Fruit fly (Drosophila melanogaster): Measurements from ENCODE around the gene CG4678.
A peak's percentile ranks its signal among the peaks of the same experiment; 100 is the strongest.

CG4678 gene

DNA sequence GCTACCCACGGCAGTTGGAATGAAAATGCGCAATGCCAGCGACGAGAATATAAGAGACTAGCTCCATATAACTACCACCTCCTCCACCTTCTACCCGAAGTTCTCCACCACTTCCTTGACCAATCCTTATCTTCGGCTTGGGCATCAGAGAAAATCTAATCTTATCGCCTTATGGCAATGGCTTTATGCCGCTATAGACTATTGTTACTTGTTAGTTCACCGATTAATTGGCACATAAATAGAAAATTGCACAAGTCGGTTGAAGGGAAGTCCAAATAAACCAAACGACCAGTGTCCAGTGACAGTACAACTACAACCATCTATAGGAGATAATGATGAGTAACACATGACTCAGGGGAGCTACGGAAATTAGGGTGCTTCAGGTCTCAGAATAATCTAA is 6.0 kb downstream of the CG4678 start, which contains the start of gene sphe:
Gene sphe (minus strand): TSS at position 32 of the 400 bp plus-strand sequence.
- no peak for TF ChIP-seq CG14711 (tag; optimal IDR thresholded peaks at IDR 0.05)
- no peak for TF ChIP-seq CG11617 (GFP tag; optimal IDR thresholded peaks at IDR 0.05)
- no peak for TF ChIP-seq CG7045 (GFP tag; optimal IDR thresholded peaks at IDR 0.05)
- TF ChIP-seq Mnt (GFP tag; optimal IDR thresholded peaks at IDR 0.05) = peak; percentile 5
- peak; percentile 41 for TF ChIP-seq cic (GFP tag; optimal IDR thresholded peaks at IDR 0.05)
- TF ChIP-seq CG5204 (GFP tag; optimal IDR thresholded peaks at IDR 0.05) = no peak
- peak; percentile 69 for TF ChIP-seq kay (GFP tag; ENCODE audit: borderline replicate concordance)

- TF ChIP-seq kay (GFP tag; ENCODE audit: borderline replicate concordance) (no peak), cic (GFP tag; optimal IDR thresholded peaks at IDR 0.05) (peak; percentile 23), Mnt (GFP tag; optimal IDR thresholded peaks at IDR 0.05) (peak; percentile 34)
These were observed 7.8 kb downstream of the CG4678 start, which contains the start of the genes CG9673 and CG4653 for dm6 chrX:16703747-16704146. TSS of gene CG9673 (minus strand) at chrX:16703884. TSS of gene CG4653 (plus strand) at chrX:16704081.

dm6 chrX:16706774-16707173 is 10.8 kb downstream of the CG4678 start, which contains the start of gene CG9672:
TSS of gene CG9672 (minus strand) at chrX:16706874.
- no peak for TF ChIP-seq CG12768 (GFP tag; optimal IDR thresholded peaks at IDR 0.05)
- no peak for TF ChIP-seq CG1620 (GFP tag; optimal IDR thresholded peaks at IDR 0.05)
- TF ChIP-seq Clk (GFP tag; optimal IDR thresholded peaks at IDR 0.05) = no peak
- no peak for TF ChIP-seq pad (GFP tag; optimal IDR thresholded peaks at IDR 0.05)
- TF ChIP-seq kay (GFP tag; ENCODE audit: borderline replicate concordance) = no peak

- TF ChIP-seq tj (GFP tag; optimal IDR thresholded peaks at IDR 0.05) (no peak), bab1 (GFP tag; optimal IDR thresholded peaks at IDR 0.05) (no peak), CG1620 (GFP tag; optimal IDR thresholded peaks at IDR 0.05) (no peak), Mnt (GFP tag; optimal IDR thresholded peaks at IDR 0.05) (no peak), ovo (GFP tag; optimal IDR thresholded peaks at IDR 0.05) (no peak), cic (GFP tag; optimal IDR thresholded peaks at IDR 0.05) (no peak), CG5204 (GFP tag; optimal IDR thresholded peaks at IDR 0.05) (no peak), CG7045 (GFP tag; optimal IDR thresholded peaks at IDR 0.05) (no peak), kay (GFP tag; ENCODE audit: borderline replicate concordance) (no peak), Hr96 (GFP tag; optimal IDR thresholded peaks at IDR 0.05) (no peak), CG11617 (GFP tag; optimal IDR thresholded peaks at IDR 0.05) (no peak), pad (GFP tag; optimal IDR thresholded peaks at IDR 0.05) (no peak)
These were observed 15.1 kb downstream of the CG4678 start, which contains the start of gene CG13008 for dm6 chrX:16711003-16711402. TSS of gene CG13008 (plus strand) at chrX:16711303.

DNA sequence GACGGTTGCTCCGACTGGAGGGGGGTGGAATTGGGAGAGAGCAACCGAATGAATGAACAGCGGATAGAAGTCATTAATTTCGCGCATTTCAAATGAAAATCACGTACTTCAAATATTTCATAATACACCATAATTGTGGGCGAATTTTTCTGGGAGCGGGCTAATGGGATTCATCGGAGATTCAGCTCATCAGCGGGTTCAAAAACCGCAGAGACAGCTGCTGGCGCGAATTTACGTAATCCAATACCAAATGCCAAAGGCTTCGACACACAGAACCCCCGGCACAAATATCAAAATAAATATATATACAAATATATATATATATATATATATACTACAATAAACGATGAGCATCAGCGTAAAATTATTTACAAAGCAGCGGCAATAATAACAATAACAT is 20.7 kb downstream of the CG4678 start:
- TF ChIP-seq CG5204 (GFP tag; optimal IDR thresholded peaks at IDR 0.05) (no peak), CG7045 (GFP tag; optimal IDR thresholded peaks at IDR 0.05) (no peak), tj (GFP tag; optimal IDR thresholded peaks at IDR 0.05) (no peak), kay (GFP tag; ENCODE audit: borderline replicate concordance) (no peak), Mnt (GFP tag; optimal IDR thresholded peaks at IDR 0.05) (no peak), CG14711 (tag; optimal IDR thresholded peaks at IDR 0.05) (no peak), toe (GFP tag; optimal IDR thresholded peaks at IDR 0.05) (no peak), CG12768 (GFP tag; optimal IDR thresholded peaks at IDR 0.05) (no peak), CG1620 (GFP tag; optimal IDR thresholded peaks at IDR 0.05) (no peak), ovo (GFP tag; optimal IDR thresholded peaks at IDR 0.05) (no peak), CG11617 (GFP tag; optimal IDR thresholded peaks at IDR 0.05) (no peak), pad (GFP tag; optimal IDR thresholded peaks at IDR 0.05) (no peak), CG33017 (tag; optimal IDR thresholded peaks at IDR 0.05) (no peak), CG7101 (tag; optimal IDR thresholded peaks at IDR 0.05) (no peak), Crg-1 (GFP tag; optimal IDR thresholded peaks at IDR 0.05) (no peak), Hr96 (GFP tag; optimal IDR thresholded peaks at IDR 0.05) (no peak)

- TF ChIP-seq CG5204 (GFP tag; optimal IDR thresholded peaks at IDR 0.05) (no peak), cnc (optimal IDR thresholded peaks at IDR 0.05) (no peak), kay (GFP tag; ENCODE audit: borderline replicate concordance) (no peak), CG7045 (GFP tag; optimal IDR thresholded peaks at IDR 0.05) (no peak), CG33017 (tag; optimal IDR thresholded peaks at IDR 0.05) (peak; percentile 5), Mnt (GFP tag; optimal IDR thresholded peaks at IDR 0.05) (no peak), CG11617 (GFP tag; optimal IDR thresholded peaks at IDR 0.05) (no peak), CG1620 (GFP tag; optimal IDR thresholded peaks at IDR 0.05) (no peak), cic (GFP tag; optimal IDR thresholded peaks at IDR 0.05) (peak; percentile 37), pad (GFP tag; optimal IDR thresholded peaks at IDR 0.05) (no peak), tj (GFP tag; optimal IDR thresholded peaks at IDR 0.05) (peak; percentile 98)
These were observed 22.3 kb downstream of the CG4678 start for dm6 chrX:16718169-16718723.

DNA sequence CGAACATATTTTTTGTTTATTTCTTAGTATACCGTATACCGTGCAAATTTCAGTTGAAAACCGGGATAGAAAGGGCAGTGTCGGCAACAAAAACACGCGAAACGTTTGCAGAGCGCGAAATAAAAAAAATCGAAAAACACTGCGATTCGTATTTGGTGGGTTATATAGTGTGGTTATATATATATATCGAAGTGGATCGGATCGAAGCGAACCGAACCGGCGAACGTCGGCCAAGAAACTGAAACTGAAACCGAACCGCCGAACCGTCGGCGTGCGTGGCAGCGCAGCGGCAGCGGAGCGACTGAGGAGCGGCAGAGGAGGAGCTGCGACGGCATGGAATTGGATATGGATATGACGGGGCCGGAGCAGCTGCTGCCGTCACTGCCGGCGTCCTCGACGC is 25.2 kb downstream of the CG4678 start, which contains the start of the genes CG32572 and CG34325:
Gene CG32572 (plus strand): TSS at position 16 of the 400 bp plus-strand sequence.
Gene CG34325 (minus strand): TSS at position 244 of the 400 bp plus-strand sequence.
- TF ChIP-seq CG14711 (tag; optimal IDR thresholded peaks at IDR 0.05) (no peak), pad (GFP tag; optimal IDR thresholded peaks at IDR 0.05) (no peak), tj (GFP tag; optimal IDR thresholded peaks at IDR 0.05) (peak; percentile 74), bab1 (GFP tag; optimal IDR thresholded peaks at IDR 0.05) (peak; percentile 1)
